Worm (Caenorhabditis elegans): ENCODE results near the gene str-214.

- TF ChIP-seq W03F9.2 (tag; optimal IDR thresholded peaks at IDR 0.05) (no peak), dao-5 (tag; optimal IDR thresholded peaks at IDR 0.05) (no peak), him-1 (tag; optimal IDR thresholded peaks at IDR 0.05) (no peak)
Observed at ce11 chrV:16361350-16361749, 46.2 kb downstream of the str-214 start.
